Worm (Caenorhabditis elegans): Measurements from ENCODE around the gene ZK632.14.
A peak's percentile ranks its signal among the peaks of the same experiment; 100 is the strongest.

Gene ZK632.14

ce11 chrIII:9827163-9827951, 14.1 kb downstream of the ZK632.14 start, which contains the start of the genes ZK632.10 and ZK632.11:
Gene ZK632.10 (minus strand): TSS chrIII:9827722.
Gene ZK632.11 (plus strand): TSS chrIII:9827915.
- no peak for TF ChIP-seq blmp-1 (tag; optimal IDR thresholded peaks at IDR 0.05)
- no peak for TF ChIP-seq tbx-8 (GFP tag; optimal IDR thresholded peaks at IDR 0.05)
- TF ChIP-seq nhr-237 (tag; optimal IDR thresholded peaks at IDR 0.05), result peak; percentile 9
- TF ChIP-seq nhr-28 (tag; optimal IDR thresholded peaks at IDR 0.05), result no peak
- TF ChIP-seq mls-2 (tag; optimal IDR thresholded peaks at IDR 0.05), result no peak
- TF ChIP-seq pha-4 (tag; optimal IDR thresholded peaks at IDR 0.05), result peak; percentile 76
- no peak for TF ChIP-seq bed-3 (GFP tag; optimal IDR thresholded peaks at IDR 0.05)
- TF ChIP-seq lsy-2 (tag; optimal IDR thresholded peaks at IDR 0.05), result peak; percentile 96
- peak; percentile 4 for TF ChIP-seq mep-1 (tag; optimal IDR thresholded peaks at IDR 0.05)
- no peak for TF ChIP-seq unc-62 (GFP tag; optimal IDR thresholded peaks at IDR 0.05)
- no peak for TF ChIP-seq snpc-4 (tag; optimal IDR thresholded peaks at IDR 0.05)
- no peak for TF ChIP-seq lin-13 (tag; optimal IDR thresholded peaks at IDR 0.05)
- TF ChIP-seq drap-1 (GFP tag; optimal IDR thresholded peaks at IDR 0.05), result no peak
- TF ChIP-seq sem-2 (GFP tag; optimal IDR thresholded peaks at IDR 0.05), result no peak
- TF ChIP-seq unc-39 (tag; optimal IDR thresholded peaks at IDR 0.05), result no peak
- TF ChIP-seq zip-8 (tag; optimal IDR thresholded peaks at IDR 0.05), result peak; percentile 38
- TF ChIP-seq lin-32 (GFP tag; optimal IDR thresholded peaks at IDR 0.05), result no peak
- peak; percentile 61 for TF ChIP-seq ces-1 (GFP tag; optimal IDR thresholded peaks at IDR 0.05)

ce11 chrIII:9830502-9830901, 17.3 kb downstream of the ZK632.14 start, which contains the start of gene ZK632.12:
Gene ZK632.12 (plus strand): TSS chrIII:9830802.
- TF ChIP-seq unc-62 (GFP tag; optimal IDR thresholded peaks at IDR 0.05) (no peak), pha-4 (tag; optimal IDR thresholded peaks at IDR 0.05) (no peak), nhr-28 (tag; optimal IDR thresholded peaks at IDR 0.05) (no peak), mab-5 (tag; optimal IDR thresholded peaks at IDR 0.05) (no peak), elt-3 (tag; optimal IDR thresholded peaks at IDR 0.05) (no peak), nhr-2 (tag; optimal IDR thresholded peaks at IDR 0.05) (no peak), M03D4.4 (tag; optimal IDR thresholded peaks at IDR 0.05) (no peak), drap-1 (GFP tag; optimal IDR thresholded peaks at IDR 0.05) (no peak), ceh-39 (tag; optimal IDR thresholded peaks at IDR 0.05) (no peak), unc-120 (tag; optimal IDR thresholded peaks at IDR 0.05; ENCODE audit: poor library complexity, severe bottlenecking) (no peak), ztf-11 (tag; optimal IDR thresholded peaks at IDR 0.05) (no peak)

ce11 chrIII:9832569-9832968, 19.3 kb downstream of the ZK632.14 start:
- TF ChIP-seq ceh-83 (GFP tag; optimal IDR thresholded peaks at IDR 0.05) (no peak), zip-8 (tag; optimal IDR thresholded peaks at IDR 0.05) (no peak), ces-1 (GFP tag; optimal IDR thresholded peaks at IDR 0.05) (no peak), cnd-1 (tag; optimal IDR thresholded peaks at IDR 0.05) (no peak), unc-120 (tag; optimal IDR thresholded peaks at IDR 0.05; ENCODE audit: poor library complexity, severe bottlenecking) (no peak), blmp-1 (tag; optimal IDR thresholded peaks at IDR 0.05) (no peak), ham-2 (GFP tag; optimal IDR thresholded peaks at IDR 0.05) (no peak), M03D4.4 (tag; optimal IDR thresholded peaks at IDR 0.05) (no peak), nhr-2 (tag; optimal IDR thresholded peaks at IDR 0.05) (no peak), ceh-43 (GFP tag; optimal IDR thresholded peaks at IDR 0.05) (no peak), nhr-237 (tag; optimal IDR thresholded peaks at IDR 0.05) (no peak), ceh-39 (tag; optimal IDR thresholded peaks at IDR 0.05) (no peak), tbx-8 (GFP tag; optimal IDR thresholded peaks at IDR 0.05) (no peak), lin-32 (GFP tag; optimal IDR thresholded peaks at IDR 0.05) (no peak), nhr-76 (tag; optimal IDR thresholded peaks at IDR 0.05) (no peak), pha-4 (tag; optimal IDR thresholded peaks at IDR 0.05) (no peak), mls-2 (tag; optimal IDR thresholded peaks at IDR 0.05) (no peak), lin-13 (tag; optimal IDR thresholded peaks at IDR 0.05) (no peak), ztf-11 (tag; optimal IDR thresholded peaks at IDR 0.05) (no peak)

ce11 chrIII:9834888-9835287, 21.6 kb downstream of the ZK632.14 start, which contains the start of gene K11H3.8:
Gene K11H3.8 (plus strand): TSS chrIII:9835188.
- TF ChIP-seq nhr-76 (tag; optimal IDR thresholded peaks at IDR 0.05) (no peak), zip-8 (tag; optimal IDR thresholded peaks at IDR 0.05) (no peak), elt-1 (tag; optimal IDR thresholded peaks at IDR 0.05; ENCODE audit: borderline replicate concordance, insufficient read depth) (no peak), ham-2 (GFP tag; optimal IDR thresholded peaks at IDR 0.05) (no peak), lin-32 (GFP tag; optimal IDR thresholded peaks at IDR 0.05) (no peak), ztf-11 (tag; optimal IDR thresholded peaks at IDR 0.05) (no peak)

All from whole organism, mixed stage, embryonic.